Worm (Caenorhabditis elegans): Measurements from ENCODE around the gene T04F3.5.

Gene T04F3.5

ce11 chrV:11737333-11737732 lies 23.1 kb upstream of the T04F3.5 start:
- TF ChIP-seq nhr-48 (tag; optimal IDR thresholded peaks at IDR 0.05): no peak
- no peak for TF ChIP-seq Y5F2A.4 (GFP tag; optimal IDR thresholded peaks at IDR 0.05)
- no peak for TF ChIP-seq lin-1 (GFP tag; IDR thresholded peaks at IDR 0.05)
- no peak for TF ChIP-seq Y75B8A.6 (GFP tag; IDR thresholded peaks at IDR 0.05)
- no peak for TF ChIP-seq dmd-6 (GFP tag; IDR thresholded peaks at IDR 0.05)
- TF ChIP-seq set-16 (GFP tag; IDR thresholded peaks at IDR 0.05): no peak
- no peak for TF ChIP-seq gei-8 (GFP tag; optimal IDR thresholded peaks at IDR 0.05)
- no peak for TF ChIP-seq pha-4 (GFP tag; IDR thresholded peaks at IDR 0.05)
- no peak for TF ChIP-seq pha-4 (tag; optimal IDR thresholded peaks at IDR 0.05)
- no peak for TF ChIP-seq tag-97 (GFP tag; IDR thresholded peaks at IDR 0.05)
- TF ChIP-seq fkh-10 (GFP tag; optimal IDR thresholded peaks at IDR 0.05): no peak
- TF ChIP-seq dpl-1 (GFP tag; optimal IDR thresholded peaks at IDR 0.05): no peak
- no peak for TF ChIP-seq dmd-9 (GFP tag; IDR thresholded peaks at IDR 0.05)
- no peak for TF ChIP-seq nhr-41 (GFP tag; IDR thresholded peaks at IDR 0.05)
- no peak for TF ChIP-seq nhr-28 (tag; optimal IDR thresholded peaks at IDR 0.05)
- no peak for TF ChIP-seq aha-1 (tag)

- TF ChIP-seq nhr-102 (tag; optimal IDR thresholded peaks at IDR 0.05) (no peak), nhr-28 (tag; optimal IDR thresholded peaks at IDR 0.05) (peak; percentile 75), dmd-6 (GFP tag; IDR thresholded peaks at IDR 0.05) (no peak), aha-1 (tag) (peak; percentile 57), zfp-3 (GFP tag; conservative IDR thresholded peaks at IDR 0.05) (no peak), attf-4 (tag; optimal IDR thresholded peaks at IDR 0.05) (no peak), zag-1 (tag; optimal IDR thresholded peaks at IDR 0.05) (no peak), Y105C5A.15 (GFP tag; IDR thresholded peaks at IDR 0.05) (no peak), hmg-1.1 (GFP tag; IDR thresholded peaks at IDR 0.05) (no peak), snpc-4 (tag; optimal IDR thresholded peaks at IDR 0.05) (no peak), hlh-11 (tag; optimal IDR thresholded peaks at IDR 0.05) (peak; percentile 36), nhr-111 (GFP tag; optimal IDR thresholded peaks at IDR 0.05) (no peak), nhr-11 (tag; optimal IDR thresholded peaks at IDR 0.05) (no peak), mdl-1 (tag; optimal IDR thresholded peaks at IDR 0.05) (peak in 1 of 2 experiments; percentile 60), ceh-44 (GFP tag; IDR thresholded peaks at IDR 0.05) (no peak), mxl-3 (GFP tag; optimal IDR thresholded peaks at IDR 0.05) (peak; percentile 58), nhr-48 (tag; optimal IDR thresholded peaks at IDR 0.05) (peak; percentile 55), F37D6.2 (tag; optimal IDR thresholded peaks at IDR 0.05) (no peak), lin-1 (GFP tag; IDR thresholded peaks at IDR 0.05) (no peak), tag-97 (GFP tag; IDR thresholded peaks at IDR 0.05) (no peak), nhr-237 (tag; optimal IDR thresholded peaks at IDR 0.05) (no peak), nhr-25 (tag; optimal IDR thresholded peaks at IDR 0.05; ENCODE audit: borderline replicate concordance, insufficient read depth) (no peak), nhr-6 (tag; optimal IDR thresholded peaks at IDR 0.05) (no peak), madf-9 (GFP tag; conservative IDR thresholded peaks at IDR 0.05) (no peak), zip-2 (tag; optimal IDR thresholded peaks at IDR 0.05) (no peak), vab-7 (GFP tag; IDR thresholded peaks at IDR 0.05) (no peak), hlh-30 (tag; optimal IDR thresholded peaks at IDR 0.05; ENCODE audit: insufficient read depth) (peak; percentile 0), mes-2 (tag; optimal IDR thresholded peaks at IDR 0.05; ENCODE audit: poor library complexity, severe bottlenecking) (no peak), lir-3 (tag; optimal IDR thresholded peaks at IDR 0.05) (no peak)
Measured at ce11 chrV:11739820-11740219, 20.7 kb upstream of the T04F3.5 start, which contains the start of gene T04F3.1. Gene T04F3.1 (plus strand): TSS chrV:11740065.

ce11 chrV:11741078-11741477 lies 19.4 kb upstream of the T04F3.5 start:
- TF ChIP-seq aha-1 (tag) (peak; percentile 32), Y105C5A.15 (GFP tag; IDR thresholded peaks at IDR 0.05) (no peak)
